Worm (Caenorhabditis elegans): ENCODE data around the gene F40A3.6.

DNA sequence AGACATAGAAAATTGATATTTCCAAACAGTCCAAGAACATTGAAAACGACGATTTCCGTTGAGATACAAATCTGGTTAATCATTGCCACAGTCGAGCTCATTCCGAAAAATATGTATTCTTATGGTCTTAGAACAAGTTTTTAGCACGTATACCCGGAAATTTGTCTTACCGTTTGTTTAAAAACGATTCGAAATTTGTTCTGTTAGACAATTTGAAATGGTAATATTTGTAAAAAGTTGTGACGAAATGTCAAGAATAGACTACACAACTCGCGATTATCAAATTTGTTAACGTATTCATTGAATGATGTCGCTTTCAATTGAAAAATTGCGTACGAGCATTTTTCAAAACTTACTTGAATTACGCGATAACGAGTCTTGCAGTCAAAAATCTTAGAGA, 43.5 kb upstream of the F40A3.6 start, which contains the start of gene srsx-3:
- TF ChIP-seq aptf-3 (GFP tag; IDR thresholded peaks at IDR 0.05), result no peak
- no peak for TF ChIP-seq egrh-3 (GFP tag; IDR thresholded peaks at IDR 0.05)
- no peak for TF ChIP-seq unc-130 (GFP tag; optimal IDR thresholded peaks at IDR 0.05)
- TF ChIP-seq F52B5.7 (tag; optimal IDR thresholded peaks at IDR 0.05), result no peak
- no peak for TF ChIP-seq pha-4 (tag; optimal IDR thresholded peaks at IDR 0.05)
- TF ChIP-seq ztf-18 (tag; optimal IDR thresholded peaks at IDR 0.05), result no peak
- TF ChIP-seq ztf-22 (GFP tag; optimal IDR thresholded peaks at IDR 0.05), result no peak
- no peak for TF ChIP-seq tbp1 (GFP tag; optimal IDR thresholded peaks at IDR 0.05)
